Fruit fly (Drosophila melanogaster): Measurements from ENCODE around the gene Dh31.

Gene Dh31

DNA sequence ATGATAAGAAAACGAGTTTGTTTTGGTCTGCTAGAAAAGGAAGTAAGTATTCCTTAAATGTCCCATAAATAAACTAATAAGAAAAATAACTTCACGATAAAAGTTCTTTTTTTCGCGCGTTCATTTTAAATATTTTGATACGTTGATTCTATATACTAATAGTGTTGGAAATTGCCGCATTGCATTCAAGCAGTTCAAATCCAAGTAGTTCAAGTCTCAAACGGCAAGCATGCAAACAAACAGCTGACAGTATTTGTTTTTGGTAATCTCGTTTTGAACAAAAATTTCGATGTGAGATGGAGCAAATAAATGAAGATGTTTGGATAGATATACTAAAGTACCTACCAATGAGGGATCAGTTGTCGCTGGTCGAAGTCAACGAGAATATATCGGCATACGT, 17.9 kb downstream of the Dh31 start, which contains the start of gene CG13088 (continued):
- TF ChIP-seq Hr83 (GFP tag; optimal IDR thresholded peaks at IDR 0.05; ENCODE audit: poor library complexity, severe bottlenecking): peak; percentile 74
- no peak for TF ChIP-seq sage (GFP tag; optimal IDR thresholded peaks at IDR 0.05)

DNA sequence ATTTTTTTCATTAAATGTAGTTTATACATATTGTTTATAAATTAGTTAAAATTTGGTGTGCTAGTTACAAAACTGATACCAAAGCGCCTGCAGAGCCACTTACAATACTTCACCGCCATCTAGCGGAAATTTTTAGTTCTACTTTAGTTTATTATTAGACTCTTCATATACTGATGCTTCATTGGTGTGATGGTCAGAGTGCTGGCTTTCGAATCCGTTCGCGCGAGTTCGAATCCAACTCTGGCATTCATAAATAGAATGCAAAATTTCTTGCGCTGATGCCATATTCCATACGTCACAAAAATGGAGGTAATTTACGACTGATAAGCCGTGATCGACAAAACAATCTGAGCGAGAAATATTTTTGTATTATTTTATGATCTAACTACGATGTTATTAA, 21.1 kb downstream of the Dh31 start:
- TF ChIP-seq HLH106 (tag; optimal IDR thresholded peaks at IDR 0.05): no peak
- no peak for TF ChIP-seq Abd-B (GFP tag; optimal IDR thresholded peaks at IDR 0.05)
- no peak for TF ChIP-seq Rel (GFP tag; optimal IDR thresholded peaks at IDR 0.05)
- TF ChIP-seq Rel (tag; optimal IDR thresholded peaks at IDR 0.05): no peak
- TF ChIP-seq brk (GFP tag; optimal IDR thresholded peaks at IDR 0.05): no peak
- TF ChIP-seq GATAd (GFP tag; optimal IDR thresholded peaks at IDR 0.05): no peak
- TF ChIP-seq CG9705 (GFP tag; optimal IDR thresholded peaks at IDR 0.05): no peak
- TF ChIP-seq sv (GFP tag; optimal IDR thresholded peaks at IDR 0.05): no peak
- no peak for TF ChIP-seq CrebA (GFP tag; optimal IDR thresholded peaks at IDR 0.05; ENCODE audit: borderline replicate concordance)
- TF ChIP-seq woc (GFP tag; optimal IDR thresholded peaks at IDR 0.05): no peak
- no peak for TF ChIP-seq Dfd (GFP tag; optimal IDR thresholded peaks at IDR 0.05)
- peak; percentile 7 for TF ChIP-seq OdsH (GFP tag; optimal IDR thresholded peaks at IDR 0.05)
- TF ChIP-seq sage (GFP tag; optimal IDR thresholded peaks at IDR 0.05): no peak
- no peak for TF ChIP-seq dmrt93B (GFP tag; optimal IDR thresholded peaks at IDR 0.05)
- TF ChIP-seq Jra (GFP tag; optimal IDR thresholded peaks at IDR 0.05): no peak
- TF ChIP-seq fru (GFP tag; optimal IDR thresholded peaks at IDR 0.05): no peak
- TF ChIP-seq Mio (GFP tag; optimal IDR thresholded peaks at IDR 0.05): no peak
- TF ChIP-seq psq (GFP tag; optimal IDR thresholded peaks at IDR 0.05): no peak
- TF ChIP-seq usp (GFP tag; optimal IDR thresholded peaks at IDR 0.05): no peak
- TF ChIP-seq foxo (GFP tag; optimal IDR thresholded peaks at IDR 0.05): no peak
- peak; percentile 2 for TF ChIP-seq jim (GFP tag; optimal IDR thresholded peaks at IDR 0.05)
- TF ChIP-seq lola (GFP tag; optimal IDR thresholded peaks at IDR 0.05): no peak
- TF ChIP-seq Hnf4 (GFP tag; optimal IDR thresholded peaks at IDR 0.05): peak; percentile 45
- TF ChIP-seq pan (optimal IDR thresholded peaks at IDR 0.05): no peak
- TF ChIP-seq br (GFP tag; optimal IDR thresholded peaks at IDR 0.05): no peak

DNA sequence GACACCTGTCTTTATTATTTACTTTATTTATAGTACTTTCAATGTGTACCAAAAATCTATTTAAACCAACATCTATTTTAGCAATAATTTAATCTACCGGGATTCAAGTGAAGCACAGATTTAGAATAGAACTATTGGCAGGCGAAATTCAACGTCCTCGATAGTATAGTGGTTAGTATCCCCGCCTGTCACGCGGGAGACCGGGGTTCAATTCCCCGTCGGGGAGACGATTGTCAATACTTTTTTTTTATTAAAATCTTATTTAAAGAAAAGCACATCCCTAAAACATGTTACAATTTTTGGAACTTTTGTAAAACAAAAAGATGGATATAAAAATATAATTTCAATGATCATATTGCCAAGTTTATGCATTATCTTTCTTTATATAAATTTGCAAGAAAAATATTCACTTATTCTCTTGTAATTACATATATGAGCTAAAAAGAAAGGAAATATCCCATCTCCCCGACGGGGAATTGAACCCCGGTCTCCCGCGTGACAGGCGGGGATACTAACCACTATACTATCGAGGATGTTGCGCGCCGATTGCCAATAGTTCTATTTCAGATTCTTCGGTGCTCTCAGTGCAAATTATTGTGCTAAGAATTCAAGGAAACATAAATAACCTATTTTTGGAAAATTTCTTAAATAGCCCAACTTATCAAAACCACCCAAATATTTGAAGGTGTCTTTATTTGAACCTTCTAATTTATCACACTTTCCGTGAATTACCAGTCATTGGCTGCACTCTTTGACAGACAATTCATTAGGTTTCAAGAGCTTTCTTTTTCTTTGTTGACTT, 24.8 kb downstream of the Dh31 start, which contains the start of gene CG43796:
TSS of gene CG43796 (plus strand) at position 752 of the 802 bp plus-strand sequence.
- no peak for TF ChIP-seq Rel (GFP tag; optimal IDR thresholded peaks at IDR 0.05)
- TF ChIP-seq Rel (tag; optimal IDR thresholded peaks at IDR 0.05): peak; percentile 50
- no peak for TF ChIP-seq HLH106 (tag; optimal IDR thresholded peaks at IDR 0.05)
- no peak for TF ChIP-seq br (GFP tag; optimal IDR thresholded peaks at IDR 0.05)
- no peak for TF ChIP-seq dmrt93B (GFP tag; optimal IDR thresholded peaks at IDR 0.05)
- no peak for TF ChIP-seq Vsx2 (GFP tag; optimal IDR thresholded peaks at IDR 0.05; ENCODE audit: partially characterized antibody)
- no peak for TF ChIP-seq Mio (GFP tag; optimal IDR thresholded peaks at IDR 0.05)
- TF ChIP-seq Myc (optimal IDR thresholded peaks at IDR 0.05): no peak
- no peak for TF ChIP-seq dl (GFP tag; optimal IDR thresholded peaks at IDR 0.05; ENCODE audit: insufficient read depth in 1 of 2, partially characterized antibody in 2 of 2)

DNA sequence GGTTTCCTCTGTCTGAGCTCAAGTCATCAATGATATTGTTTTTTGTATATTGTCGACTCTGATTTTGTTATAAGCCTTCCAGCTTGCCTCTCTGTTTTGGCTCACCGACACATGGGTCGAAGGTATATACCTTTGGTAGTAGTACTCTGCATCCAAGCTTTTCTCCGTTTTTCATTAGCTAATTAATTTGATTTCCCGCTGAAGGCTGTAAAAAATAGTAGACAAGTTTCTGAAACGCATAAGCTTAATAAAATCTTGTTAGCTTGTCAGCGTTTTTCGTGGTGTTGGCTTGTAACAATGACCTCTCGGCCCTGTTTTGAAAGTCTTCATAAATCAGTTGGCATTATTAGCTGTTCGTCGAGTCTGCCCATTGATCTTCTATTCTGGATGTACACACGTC, 25.8 kb downstream of the Dh31 start:
- TF ChIP-seq CrebA (GFP tag; optimal IDR thresholded peaks at IDR 0.05; ENCODE audit: borderline replicate concordance): no peak
- TF ChIP-seq CG32264 (GFP tag; optimal IDR thresholded peaks at IDR 0.05): no peak
- no peak for TF ChIP-seq Sp1 (GFP tag; optimal IDR thresholded peaks at IDR 0.05)
- TF ChIP-seq brk (GFP tag; optimal IDR thresholded peaks at IDR 0.05): no peak
- no peak for TF ChIP-seq Mio (GFP tag; optimal IDR thresholded peaks at IDR 0.05)
- TF ChIP-seq usp (GFP tag; optimal IDR thresholded peaks at IDR 0.05): no peak
- no peak for TF ChIP-seq ey (GFP tag; optimal IDR thresholded peaks at IDR 0.05)
- TF ChIP-seq dsf (GFP tag; optimal IDR thresholded peaks at IDR 0.05; ENCODE audit: borderline replicate concordance): no peak
- TF ChIP-seq jim (GFP tag; optimal IDR thresholded peaks at IDR 0.05): no peak
- no peak for TF ChIP-seq dl (GFP tag; optimal IDR thresholded peaks at IDR 0.05; ENCODE audit: insufficient read depth in 1 of 2, partially characterized antibody in 2 of 2)
- TF ChIP-seq fru (GFP tag; optimal IDR thresholded peaks at IDR 0.05): no peak
